Worm (Caenorhabditis elegans): ENCODE data around the gene chil-9.

Gene chil-9

ce11 chrII:9826946-9827345, 18.2 kb downstream of the chil-9 start:
- TF ChIP-seq ceh-36 (tag; optimal IDR thresholded peaks at IDR 0.05) (no peak), hmg-4 (GFP tag; optimal IDR thresholded peaks at IDR 0.05) (no peak), ama-1 (optimal IDR thresholded peaks at IDR 0.05) (no peak), hnd-1 (tag; optimal IDR thresholded peaks at IDR 0.05) (no peak), sea-1 (GFP tag; conservative IDR thresholded peaks at IDR 0.05) (no peak), hmbx-1 (tag; optimal IDR thresholded peaks at IDR 0.05) (no peak), aly-1 (tag; optimal IDR thresholded peaks at IDR 0.05) (no peak), ets-7 (tag; optimal IDR thresholded peaks at IDR 0.05) (no peak), F13C5.2 (tag; optimal IDR thresholded peaks at IDR 0.05) (no peak), pes-1 (GFP tag; IDR thresholded peaks at IDR 0.05) (no peak), ceh-13 (GFP tag; optimal IDR thresholded peaks at IDR 0.05) (no peak), tbx-37 (GFP tag; conservative IDR thresholded peaks at IDR 0.05) (no peak), scrt-1 (GFP tag; IDR thresholded peaks at IDR 0.05) (no peak), flt-1 (GFP tag; IDR thresholded peaks at IDR 0.05) (no peak), tbx-11 (GFP tag; IDR thresholded peaks at IDR 0.05) (no peak), B0310.2 (tag; optimal IDR thresholded peaks at IDR 0.05) (no peak), tra-4 (tag; optimal IDR thresholded peaks at IDR 0.05) (no peak)

- TF ChIP-seq hmg-4 (GFP tag; optimal IDR thresholded peaks at IDR 0.05) (no peak), scrt-1 (GFP tag; IDR thresholded peaks at IDR 0.05) (no peak), pes-1 (GFP tag; IDR thresholded peaks at IDR 0.05) (no peak), tra-4 (tag; optimal IDR thresholded peaks at IDR 0.05) (no peak), ceh-13 (GFP tag; optimal IDR thresholded peaks at IDR 0.05) (no peak)
Measured at ce11 chrII:9807519-9807972, 37.6 kb downstream of the chil-9 start, which contains the start of gene cyp-13A8. Gene cyp-13A8 (minus strand): TSS chrII:9807569.

ce11 chrII:9803320-9803719, 41.8 kb downstream of the chil-9 start, which contains the start of gene cyp-13A7:
Gene cyp-13A7 (plus strand): TSS chrII:9803620.
- no peak for TF ChIP-seq hmbx-1 (tag; optimal IDR thresholded peaks at IDR 0.05)
- TF ChIP-seq tbx-37 (GFP tag; conservative IDR thresholded peaks at IDR 0.05): no peak
- TF ChIP-seq tra-4 (tag; optimal IDR thresholded peaks at IDR 0.05): no peak
- TF ChIP-seq tbx-11 (GFP tag; IDR thresholded peaks at IDR 0.05): no peak
- TF ChIP-seq aly-1 (tag; optimal IDR thresholded peaks at IDR 0.05): no peak
- no peak for TF ChIP-seq scrt-1 (GFP tag; IDR thresholded peaks at IDR 0.05)
- no peak for TF ChIP-seq sea-1 (GFP tag; conservative IDR thresholded peaks at IDR 0.05)
- TF ChIP-seq pes-1 (GFP tag; IDR thresholded peaks at IDR 0.05): no peak
- no peak for TF ChIP-seq B0310.2 (tag; optimal IDR thresholded peaks at IDR 0.05)
- TF ChIP-seq flt-1 (GFP tag; IDR thresholded peaks at IDR 0.05): no peak
- no peak for TF ChIP-seq hmg-4 (GFP tag; optimal IDR thresholded peaks at IDR 0.05)
- no peak for TF ChIP-seq ceh-36 (tag; optimal IDR thresholded peaks at IDR 0.05)
- TF ChIP-seq ets-7 (tag; optimal IDR thresholded peaks at IDR 0.05): no peak
- no peak for TF ChIP-seq ceh-13 (GFP tag; optimal IDR thresholded peaks at IDR 0.05)
- no peak for TF ChIP-seq F13C5.2 (tag; optimal IDR thresholded peaks at IDR 0.05)
- TF ChIP-seq ama-1 (optimal IDR thresholded peaks at IDR 0.05): no peak
- no peak for TF ChIP-seq hnd-1 (tag; optimal IDR thresholded peaks at IDR 0.05)

ce11 chrII:9802642-9803041, 42.5 kb downstream of the chil-9 start, which contains the start of gene cyp-13A6:
Gene cyp-13A6 (minus strand): TSS chrII:9802821.
- TF ChIP-seq B0310.2 (tag; optimal IDR thresholded peaks at IDR 0.05) (no peak), hmg-4 (GFP tag; optimal IDR thresholded peaks at IDR 0.05) (no peak), flt-1 (GFP tag; IDR thresholded peaks at IDR 0.05) (no peak), F13C5.2 (tag; optimal IDR thresholded peaks at IDR 0.05) (no peak), ceh-36 (tag; optimal IDR thresholded peaks at IDR 0.05) (no peak), tbx-11 (GFP tag; IDR thresholded peaks at IDR 0.05) (no peak), pes-1 (GFP tag; IDR thresholded peaks at IDR 0.05) (no peak), scrt-1 (GFP tag; IDR thresholded peaks at IDR 0.05) (no peak), ets-7 (tag; optimal IDR thresholded peaks at IDR 0.05) (no peak), sea-1 (GFP tag; conservative IDR thresholded peaks at IDR 0.05) (no peak), tbx-37 (GFP tag; conservative IDR thresholded peaks at IDR 0.05) (no peak), tra-4 (tag; optimal IDR thresholded peaks at IDR 0.05) (no peak), ama-1 (optimal IDR thresholded peaks at IDR 0.05) (no peak), hmbx-1 (tag; optimal IDR thresholded peaks at IDR 0.05) (no peak), ceh-13 (GFP tag; optimal IDR thresholded peaks at IDR 0.05) (no peak)

ce11 chrII:9800251-9800650, 44.9 kb downstream of the chil-9 start, which contains the start of gene cyp-13A5:
Gene cyp-13A5 (minus strand): TSS chrII:9800362.
- TF ChIP-seq ceh-13 (GFP tag; optimal IDR thresholded peaks at IDR 0.05) (no peak), tbx-11 (GFP tag; IDR thresholded peaks at IDR 0.05) (no peak), hnd-1 (tag; optimal IDR thresholded peaks at IDR 0.05) (no peak), sea-1 (GFP tag; conservative IDR thresholded peaks at IDR 0.05) (no peak), flt-1 (GFP tag; IDR thresholded peaks at IDR 0.05) (no peak), ceh-36 (tag; optimal IDR thresholded peaks at IDR 0.05) (no peak), scrt-1 (GFP tag; IDR thresholded peaks at IDR 0.05) (no peak)

- no peak for TF ChIP-seq ceh-13 (GFP tag; optimal IDR thresholded peaks at IDR 0.05)
- no peak for TF ChIP-seq F13C5.2 (tag; optimal IDR thresholded peaks at IDR 0.05)
- no peak for TF ChIP-seq ama-1 (optimal IDR thresholded peaks at IDR 0.05)
Measured at ce11 chrII:9797664-9798063, 47.5 kb downstream of the chil-9 start, which contains the start of gene cyp-13A4. Gene cyp-13A4 (minus strand): TSS chrII:9797740.

Measured in whole organism, early embryonic.